Worm (Caenorhabditis elegans) whole organism, L2 larva: Measurements from ENCODE around the gene T14B1.1.

Experiments
- C34F6.9 ChIP-seq: fragments of 150-350 bp; optimal IDR thresholded peaks from 2 replicates; lab custom pipeline; 2014; ENCODE audit warnings: missing biosample characterization, missing genetic modification characterization
- F13H6.1 ChIP-seq: sonication (generic microtip); optimal IDR thresholded peaks from 2 replicates; lab custom pipeline; 2016; ENCODE audit warnings: missing genetic modification characterization, missing compliant biosample characterization
- R02D3.7 ChIP-seq: fragments of 150-350 bp; optimal IDR thresholded peaks from 2 replicates; lab custom pipeline; 2014; ENCODE audit warnings: missing biosample characterization, missing genetic modification characterization
- Y55F3AM.14 ChIP-seq: fragments of 200-800 bp; sonication (Bioruptor generic); optimal IDR thresholded peaks from 2 replicates; lab custom pipeline; 2018; ENCODE audit warnings: mild to moderate bottlenecking, missing genetic modification characterization, missing compliant biosample characterization
- ZK546.5 ChIP-seq: sonication (generic microtip); optimal IDR thresholded peaks from 2 replicates; lab custom pipeline; 2017; ENCODE audit warnings: missing biosample characterization, missing genetic modification characterization
- aly-2 ChIP-seq: fragments of 150-350 bp; optimal IDR thresholded peaks from 2 replicates; lab custom pipeline; 2014; ENCODE audit warnings: missing biosample characterization, missing genetic modification characterization
- ama-1 ChIP-seq: fragments of 150-350 bp; optimal IDR thresholded peaks from 2 replicates; lab custom pipeline; 2018; ENCODE audit warnings: inconsistent platforms
- blmp-1 ChIP-seq: sonication (generic microtip); optimal IDR thresholded peaks from 2 replicates; lab custom pipeline; 2017; ENCODE audit warnings: missing genetic modification characterization, mild to moderate bottlenecking, missing compliant biosample characterization, antibody characterized with exemption, moderate library complexity; ENCODE audit not compliant: insufficient read depth
- ceh-16 ChIP-seq: fragments of 150-350 bp; optimal IDR thresholded peaks from 2 replicates; lab custom pipeline; 2014; ENCODE audit warnings: missing biosample characterization, missing genetic modification characterization
- ceh-82 ChIP-seq: fragments of 150-350 bp; optimal IDR thresholded peaks from 2 replicates; lab custom pipeline; 2014; ENCODE audit warnings: missing biosample characterization, missing genetic modification characterization
- crh-2 ChIP-seq: sonication (generic microtip); optimal IDR thresholded peaks from 2 replicates; lab custom pipeline; 2017; ENCODE audit warnings: missing biosample characterization, missing genetic modification characterization
- dmd-4 ChIP-seq: sonication (generic microtip); optimal IDR thresholded peaks from 2 replicates; lab custom pipeline; 2017; ENCODE audit warnings: missing biosample characterization, missing genetic modification characterization
- egl-27 ChIP-seq: sonication (generic microtip); optimal IDR thresholded peaks from 3 replicates; lab custom pipeline; 2017; ENCODE audit warnings: missing biosample characterization, missing genetic modification reagents, missing genetic modification characterization
- elt-1 ChIP-seq: fragments of 150-350 bp; optimal IDR thresholded peaks from 2 replicates; lab custom pipeline; 2014; ENCODE audit warnings: missing biosample characterization, missing genetic modification characterization
- fos-1 ChIP-seq: fragments of 150-350 bp; optimal IDR thresholded peaks from 2 replicates; lab custom pipeline; 2014; ENCODE audit warnings: missing biosample characterization, missing genetic modification characterization
- lin-11 ChIP-seq: fragments of 150-350 bp; sonication (generic microtip); optimal IDR thresholded peaks from 2 replicates; lab custom pipeline; 2014; ENCODE audit warnings: missing biosample characterization, missing genetic modification characterization, inconsistent platforms, mixed read lengths
- lin-13 ChIP-seq: fragments of 150-350 bp; optimal IDR thresholded peaks from 2 replicates; lab custom pipeline; 2014; ENCODE audit warnings: missing biosample characterization, missing genetic modification reagents, missing genetic modification characterization
- lin-39 ChIP-seq: fragments of 150-350 bp; optimal IDR thresholded peaks from 2 replicates; lab custom pipeline; 2014; ENCODE audit warnings: missing biosample characterization, missing genetic modification reagents, missing genetic modification characterization
- lsy-2 ChIP-seq, 2 experiments: fragments of 150-350 bp in 1 of 2; sonication (generic microtip) in 1 of 2; optimal IDR thresholded peaks; 2 replicates each; lab custom pipeline; 2014 to 2017; ENCODE audit warnings: missing biosample characterization in 2 of 2, missing genetic modification characterization in 2 of 2
- mab-5 ChIP-seq: fragments of 150-350 bp; optimal IDR thresholded peaks from 2 replicates; lab custom pipeline; 2014; ENCODE audit warnings: missing biosample characterization, missing genetic modification characterization
- mbf-1 ChIP-seq: sonication (generic microtip); optimal IDR thresholded peaks from 2 replicates; lab custom pipeline; 2017; ENCODE audit warnings: missing biosample characterization, missing genetic modification characterization
- mdl-1 ChIP-seq, 2 experiments: fragments of 150-350 bp in 1 of 2; sonication (generic microtip) in 1 of 2; optimal IDR thresholded peaks; 2 replicates each; lab custom pipeline; 2017; ENCODE audit warnings: missing biosample characterization in 2 of 2, missing genetic modification characterization in 2 of 2
- nhr-10 ChIP-seq: sonication (generic microtip); optimal IDR thresholded peaks from 2 replicates; lab custom pipeline; 2017; ENCODE audit warnings: missing biosample characterization, missing genetic modification characterization
- nhr-12 ChIP-seq: fragments of 150-350 bp; optimal IDR thresholded peaks from 2 replicates; lab custom pipeline; 2014; ENCODE audit warnings: missing biosample characterization, missing genetic modification characterization
- nhr-129 ChIP-seq: fragments of 150-350 bp; optimal IDR thresholded peaks from 2 replicates; lab custom pipeline; 2014; ENCODE audit warnings: missing biosample characterization, missing genetic modification characterization
- nhr-21 ChIP-seq: fragments of 150-350 bp; optimal IDR thresholded peaks from 2 replicates; lab custom pipeline; 2014; ENCODE audit warnings: missing biosample characterization, missing genetic modification characterization
- nhr-237 ChIP-seq: fragments of 150-350 bp; optimal IDR thresholded peaks from 2 replicates; lab custom pipeline; 2014; ENCODE audit warnings: missing biosample characterization, missing genetic modification characterization
- nhr-25 ChIP-seq: fragments of 150-350 bp; sonication (generic microtip); optimal IDR thresholded peaks from 3 replicates; lab custom pipeline; 2014; ENCODE audit warnings: missing biosample characterization, missing genetic modification characterization
- nhr-6 ChIP-seq: fragments of 150-350 bp; optimal IDR thresholded peaks from 2 replicates; lab custom pipeline; 2014; ENCODE audit warnings: missing biosample characterization, missing genetic modification characterization
- nhr-77 ChIP-seq: fragments of 150-350 bp; optimal IDR thresholded peaks from 2 replicates; lab custom pipeline; 2014; ENCODE audit warnings: missing biosample characterization, missing genetic modification characterization
- sma-3 ChIP-seq: sonication (generic microtip); optimal IDR thresholded peaks from 2 replicates; lab custom pipeline; 2016; ENCODE audit warnings: missing genetic modification reagents, missing genetic modification characterization, missing compliant biosample characterization
- sma-9 ChIP-seq, 2 experiments: fragments of 150-350 bp in 1 of 2; sonication (generic microtip) in 1 of 2; optimal IDR thresholded peaks; 2 replicates each; lab custom pipeline; 2014 to 2016; ENCODE audit warnings: missing genetic modification characterization in 2 of 2, mild to moderate bottlenecking in 1 of 2, missing biosample characterization in 1 of 2, missing compliant biosample characterization in 1 of 2, missing genetic modification reagents in 1 of 2, moderate library complexity in 1 of 2
- unc-39 ChIP-seq: fragments of 150-350 bp; optimal IDR thresholded peaks from 2 replicates; lab custom pipeline; 2014; ENCODE audit warnings: missing biosample characterization, missing genetic modification characterization
- unc-55 ChIP-seq: fragments of 150-350 bp; sonication (generic microtip); optimal IDR thresholded peaks from 3 replicates; lab custom pipeline; 2014; ENCODE audit warnings: missing biosample characterization, missing genetic modification reagents, missing genetic modification characterization
- zag-1 ChIP-seq: fragments of 150-350 bp; optimal IDR thresholded peaks from 2 replicates; lab custom pipeline; 2014; ENCODE audit warnings: missing biosample characterization, missing genetic modification characterization
- ztf-11 ChIP-seq: sonication (generic microtip); optimal IDR thresholded peaks from 2 replicates; lab custom pipeline; 2017; ENCODE audit warnings: missing biosample characterization, missing genetic modification characterization
- ztf-4 ChIP-seq: fragments of 150-350 bp; optimal IDR thresholded peaks from 2 replicates; lab custom pipeline; 2014; ENCODE audit warnings: missing biosample characterization, missing genetic modification characterization

The T14B1.1 gene

DNA sequence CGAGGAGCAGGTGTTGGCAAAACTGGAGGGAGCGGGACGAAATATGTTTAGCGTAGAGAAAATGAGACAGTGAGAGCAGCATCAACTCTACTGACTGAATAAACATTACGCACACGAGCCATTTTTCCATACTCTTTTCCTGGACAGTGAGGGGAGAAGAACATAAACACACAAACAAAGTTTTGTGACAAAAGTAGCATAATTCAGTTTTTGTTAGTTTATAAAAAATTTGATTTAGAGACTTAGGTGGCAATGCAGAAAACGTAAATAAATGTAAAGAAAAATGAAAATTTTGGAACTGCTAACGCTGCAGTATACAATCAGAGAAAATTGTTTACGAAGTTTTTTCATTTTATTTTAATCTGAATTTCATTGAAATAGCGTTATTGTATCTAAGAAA is 4.7 kb upstream of the T14B1.1 start:
- TF ChIP-seq sma-9 (GFP tag; optimal IDR thresholded peaks at IDR 0.05; lab: Kevin White, UChicago) = peak; percentile 24
- TF ChIP-seq sma-9 (tag; optimal IDR thresholded peaks at IDR 0.05; lab: Kevin White, UChicago) = no peak
- no peak for TF ChIP-seq F13H6.1 (tag; lab: Kevin White, UChicago)
- peak in 1 of 2 experiments; percentile 1 for TF ChIP-seq lsy-2 (tag; optimal IDR thresholded peaks at IDR 0.05; lab: Kevin White, UChicago)
- TF ChIP-seq fos-1 (tag; lab: Kevin White, UChicago) = peak; percentile 46

- peak; percentile 40 for TF ChIP-seq fos-1 (tag; lab: Kevin White, UChicago)
- peak; percentile 7 for TF ChIP-seq F13H6.1 (tag; lab: Kevin White, UChicago)
- TF ChIP-seq elt-1 (tag; lab: Kevin White, UChicago) = no peak
- peak; percentile 19 for TF ChIP-seq sma-9 (GFP tag; optimal IDR thresholded peaks at IDR 0.05; lab: Kevin White, UChicago)
- no peak for TF ChIP-seq sma-9 (tag; optimal IDR thresholded peaks at IDR 0.05; lab: Kevin White, UChicago)
- no peak for TF ChIP-seq aly-2 (tag; lab: Kevin White, UChicago)
- peak; percentile 41 for TF ChIP-seq C34F6.9 (tag; lab: Kevin White, UChicago)
- no peak for TF ChIP-seq nhr-237 (tag; lab: Kevin White, UChicago)
- TF ChIP-seq Y55F3AM.14 (GFP tag; lab: Kevin White, UChicago) = no peak
- TF ChIP-seq ceh-82 (tag; lab: Kevin White, UChicago) = no peak
- TF ChIP-seq mbf-1 (tag; lab: Kevin White, UChicago) = no peak
- peak; percentile 50 for TF ChIP-seq nhr-129
- peak; percentile 82 for TF ChIP-seq nhr-25
- no peak for TF ChIP-seq zag-1 (tag; lab: Kevin White, UChicago)
- TF ChIP-seq unc-39 (tag; lab: Kevin White, UChicago) = no peak
- peak in 1 of 2 experiments; percentile 3 for TF ChIP-seq mdl-1 (tag; optimal IDR thresholded peaks at IDR 0.05; lab: Kevin White, UChicago)
- TF ChIP-seq ZK546.5 (tag; lab: Kevin White, UChicago) = no peak
- TF ChIP-seq egl-27 (tag; lab: Kevin White, UChicago) = peak; percentile 4
- TF ChIP-seq lin-13 (GFP tag; lab: Kevin White, UChicago) = peak; percentile 8
- TF ChIP-seq sma-3 (GFP tag; lab: Kevin White, UChicago) = peak; percentile 59
- TF ChIP-seq ceh-16 = peak; percentile 86
- no peak for TF ChIP-seq nhr-12 (tag; lab: Kevin White, UChicago)
- no peak for TF ChIP-seq unc-55
- no peak for TF ChIP-seq lin-11 (tag; lab: Kevin White, UChicago)
- no peak for TF ChIP-seq ztf-11 (tag; lab: Kevin White, UChicago)
- TF ChIP-seq nhr-21 (tag; lab: Kevin White, UChicago) = peak; percentile 50
- peak; percentile 61 for TF ChIP-seq nhr-6
- no peak for TF ChIP-seq lin-39 (tag; lab: Kevin White, UChicago)
- TF ChIP-seq lsy-2 (tag; optimal IDR thresholded peaks at IDR 0.05; lab: Kevin White, UChicago) = peak in 1 of 2 experiments; percentile 33
- TF ChIP-seq ztf-4 (tag; lab: Kevin White, UChicago) = peak; percentile 24
- no peak for TF ChIP-seq nhr-10 (tag; lab: Kevin White, UChicago)
- peak; percentile 42 for TF ChIP-seq crh-2 (tag; lab: Kevin White, UChicago)
- peak; percentile 75 for TF ChIP-seq blmp-1 (tag; lab: Kevin White, UChicago)
Observed at ce11 chrX:9667391-9667790, 1.1 kb downstream of the T14B1.1 start.

ce11 chrX:9665944-9666343 is 2.6 kb downstream of the T14B1.1 start:
- TF ChIP-seq unc-39 (tag; lab: Kevin White, UChicago) (no peak), nhr-25 (no peak), dmd-4 (tag; lab: Kevin White, UChicago) (no peak), Y55F3AM.14 (GFP tag; lab: Kevin White, UChicago) (no peak), C34F6.9 (tag; lab: Kevin White, UChicago) (no peak), mab-5 (no peak), blmp-1 (tag; lab: Kevin White, UChicago) (no peak), mbf-1 (tag; lab: Kevin White, UChicago) (no peak), R02D3.7 (tag; lab: Kevin White, UChicago) (no peak), nhr-237 (tag; lab: Kevin White, UChicago) (no peak)

DNA sequence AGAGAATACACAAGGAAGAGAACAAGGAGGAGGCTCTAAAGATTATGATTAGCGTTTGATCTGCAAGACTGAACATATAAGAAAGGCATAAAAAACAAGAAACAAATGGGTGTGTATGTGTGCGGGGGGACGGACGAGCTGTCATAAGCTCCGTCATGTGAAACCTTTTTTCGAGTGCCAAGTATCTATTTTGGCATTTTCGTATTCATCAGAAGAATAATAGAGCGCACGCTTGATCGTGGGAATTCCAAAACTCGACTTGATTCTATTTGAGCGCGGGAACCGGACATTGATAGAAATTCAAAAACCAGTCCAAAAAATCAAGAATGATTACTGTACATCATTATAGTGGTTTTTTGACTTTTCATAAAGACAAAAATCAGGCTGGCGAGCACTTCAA is 11.8 kb downstream of the T14B1.1 start:
- TF ChIP-seq lin-13 (GFP tag; lab: Kevin White, UChicago) (no peak), crh-2 (tag; lab: Kevin White, UChicago) (no peak), lsy-2 (tag; optimal IDR thresholded peaks at IDR 0.05; lab: Kevin White, UChicago) (no peak), lin-39 (tag; lab: Kevin White, UChicago) (no peak), lin-11 (tag; lab: Kevin White, UChicago) (no peak), nhr-12 (tag; lab: Kevin White, UChicago) (no peak), R02D3.7 (tag; lab: Kevin White, UChicago) (no peak), F13H6.1 (tag; lab: Kevin White, UChicago) (no peak), nhr-77 (no peak), ama-1 (lab: Kevin White, UChicago) (no peak), sma-3 (GFP tag; lab: Kevin White, UChicago) (no peak), elt-1 (tag; lab: Kevin White, UChicago) (no peak), ceh-16 (no peak), blmp-1 (tag; lab: Kevin White, UChicago) (no peak)
